Fruit fly (Drosophila melanogaster): ENCODE data around the gene para.

dm6 chrX:16575097-16575496 lies 42.2 kb upstream of the para start:
- TF ChIP-seq achi (GFP tag; optimal IDR thresholded peaks at IDR 0.05) (no peak), Lpt (GFP tag; optimal IDR thresholded peaks at IDR 0.05) (no peak), fkh (GFP tag; optimal IDR thresholded peaks at IDR 0.05) (no peak), CG16779 (tag; optimal IDR thresholded peaks at IDR 0.05) (no peak), ss (GFP tag; optimal IDR thresholded peaks at IDR 0.05) (peak in 1 of 2 experiments; percentile 14), CG6276 (GFP tag; optimal IDR thresholded peaks at IDR 0.05) (no peak), acj6 (GFP tag; optimal IDR thresholded peaks at IDR 0.05) (no peak), CG4318 (GFP tag; optimal IDR thresholded peaks at IDR 0.05) (no peak), CG11294 (GFP tag; IDR thresholded peaks at IDR 0.05) (no peak), CG1621 (tag; optimal IDR thresholded peaks at IDR 0.05) (no peak), CG15336 (GFP tag; IDR thresholded peaks at IDR 0.05) (no peak), CG6808 (GFP tag; optimal IDR thresholded peaks at IDR 0.05) (no peak)
